Fruit fly (Drosophila melanogaster) whole organism, embryonic: Measurements from ENCODE around the gene CG11700.

ENCODE experiments used
- B-H1 ChIP-seq: fragments of 200-800 bp; sonication (Bioruptor generic); IDR thresholded peaks from 3 replicates; pipeline ENCODE4 v1.3.6; 2022; ENCODE audit warnings: missing biosample characterization, missing genetic modification characterization
- Blimp-1 ChIP-seq: fragments of 200-800 bp; sonication (Bioruptor generic); optimal IDR thresholded peaks from 3 replicates; lab custom pipeline; 2018; ENCODE audit warnings: missing biosample characterization, missing genetic modification characterization, mild to moderate bottlenecking, moderate library complexity, missing genetic modification reagents
- CG10979 ChIP-seq: fragments of 200-800 bp; sonication (Bioruptor generic); optimal IDR thresholded peaks from 2 replicates; lab custom pipeline; 2018; ENCODE audit warnings: missing biosample characterization, mild to moderate bottlenecking, missing genetic modification characterization, moderate library complexity
- CG11695 ChIP-seq: fragments of 200-800 bp; sonication (Bioruptor generic); IDR thresholded peaks from 3 replicates; pipeline ENCODE4 v1.3.6; 2022; ENCODE audit warnings: missing biosample characterization, missing genetic modification characterization
- CG12744 ChIP-seq: fragments of 200-800 bp; sonication (Bioruptor generic); optimal IDR thresholded peaks from 2 replicates; lab custom pipeline; 2016; ENCODE audit warnings: missing biosample characterization, missing genetic modification characterization
- CG14860 ChIP-seq: fragments of 200-800 bp; sonication (Bioruptor generic); IDR thresholded peaks from 3 replicates; pipeline ENCODE4 v1.3.6; 2022; ENCODE audit warnings: missing biosample characterization, missing genetic modification characterization; ENCODE audit not compliant: partially characterized antibody
- CG2120 ChIP-seq: fragments of 200-800 bp; sonication (Bioruptor generic); optimal IDR thresholded peaks from 3 replicates; lab custom pipeline; 2016; ENCODE audit warnings: missing biosample characterization, missing genetic modification characterization
- CG2199 ChIP-seq: fragments of 200-800 bp; sonication (Bioruptor generic); IDR thresholded peaks from 3 replicates; pipeline ENCODE4 v1.3.6; 2022; ENCODE audit warnings: missing biosample characterization, missing genetic modification characterization
- CG2678 ChIP-seq: fragments of 200-800 bp; sonication (Bioruptor generic); optimal IDR thresholded peaks from 3 replicates; lab custom pipeline; 2019; ENCODE audit warnings: missing biosample characterization, mild to moderate bottlenecking, missing genetic modification characterization, moderate library complexity
- CG3163 ChIP-seq: fragments of 200-800 bp; sonication (Bioruptor generic); optimal IDR thresholded peaks from 3 replicates; lab custom pipeline; 2016; ENCODE audit warnings: missing biosample characterization, missing genetic modification characterization
- CG32772 ChIP-seq: fragments of 200-800 bp; sonication (Bioruptor generic); IDR thresholded peaks from 2 replicates; pipeline ENCODE4 v1.3.6; 2022; ENCODE audit warnings: missing biosample characterization, missing genetic modification characterization
- CG34224 ChIP-seq: fragments of 200-800 bp; sonication (Bioruptor generic); IDR thresholded peaks from 3 replicates; pipeline ENCODE4 v1.3.6; 2022; ENCODE audit warnings: missing biosample characterization, missing genetic modification characterization; ENCODE audit not compliant: partially characterized antibody
- CG34422 ChIP-seq: fragments of 200-800 bp; sonication (Bioruptor generic); IDR thresholded peaks from 3 replicates; pipeline ENCODE4 v1.3.6; 2022; ENCODE audit warnings: missing biosample characterization, missing genetic modification characterization
- CG43689 ChIP-seq: fragments of 200-800 bp; sonication (Bioruptor generic); IDR thresholded peaks from 2 replicates; pipeline ENCODE4 v1.3.6; 2022; ENCODE audit warnings: missing biosample characterization, missing genetic modification characterization
- CG4424 ChIP-seq: fragments of 200-800 bp; sonication (Bioruptor generic); optimal IDR thresholded peaks from 3 replicates; lab custom pipeline; 2016; ENCODE audit warnings: missing biosample characterization, missing genetic modification characterization
- CG6791 ChIP-seq: fragments of 200-800 bp; sonication (Bioruptor generic); IDR thresholded peaks from 3 replicates; pipeline ENCODE4 v1.3.6; 2022; ENCODE audit warnings: missing biosample characterization, missing genetic modification characterization; ENCODE audit not compliant: partially characterized antibody
- CG8478 ChIP-seq: fragments of >200 bp; optimal IDR thresholded peaks from 2 replicates; lab custom pipeline; 2018
- CG9609 ChIP-seq: fragments of 200-800 bp; sonication (Bioruptor generic); optimal IDR thresholded peaks from 3 replicates; lab custom pipeline; 2016; ENCODE audit warnings: missing biosample characterization, missing genetic modification characterization
- CkIIα-i1 ChIP-seq: fragments of 200-800 bp; sonication (Bioruptor generic); IDR thresholded peaks from 2 replicates; pipeline ENCODE4 v1.3.6; 2022; ENCODE audit warnings: missing biosample characterization, missing genetic modification characterization
- Dbx ChIP-seq: fragments of 200-800 bp; sonication (Bioruptor generic); IDR thresholded peaks from 3 replicates; pipeline ENCODE4 v1.3.6; 2022; ENCODE audit warnings: missing biosample characterization, missing genetic modification characterization
- Doc2 ChIP-seq: fragments of 200-800 bp; sonication (Bioruptor generic); IDR thresholded peaks from 2 replicates; pipeline ENCODE4 v1.3.6; 2022; ENCODE audit warnings: missing biosample characterization, missing genetic modification characterization
- E2f2 ChIP-seq: fragments of 200-800 bp; sonication (Bioruptor generic); IDR thresholded peaks from 2 replicates; pipeline ENCODE4 v1.3.6; 2022; ENCODE audit warnings: missing biosample characterization, missing genetic modification characterization
- H2.0 ChIP-seq: fragments of 200-800 bp; sonication (Bioruptor generic); IDR thresholded peaks from 2 replicates; pipeline ENCODE4 v1.3.6; 2022; ENCODE audit warnings: missing biosample characterization, missing genetic modification characterization
- HLH3B ChIP-seq: fragments of 200-800 bp; sonication (Bioruptor generic); IDR thresholded peaks from 2 replicates; pipeline ENCODE4 v1.3.6; 2022; ENCODE audit warnings: missing biosample characterization, missing genetic modification characterization
- Hmx ChIP-seq: fragments of 200-800 bp; sonication (Bioruptor generic); optimal IDR thresholded peaks from 2 replicates; lab custom pipeline; 2016; ENCODE audit warnings: missing biosample characterization, missing genetic modification characterization
- Lhr ChIP-seq: fragments of 200-800 bp; sonication (Bioruptor generic); optimal IDR thresholded peaks from 3 replicates; lab custom pipeline; 2017; ENCODE audit warnings: mild to moderate bottlenecking, missing biosample characterization, missing genetic modification reagents, missing genetic modification characterization
- Lpt ChIP-seq: fragments of >200 bp; optimal IDR thresholded peaks from 2 replicates; lab custom pipeline; 2018; ENCODE audit warnings: missing biosample characterization, missing genetic modification characterization
- MESR4 ChIP-seq: fragments of 200-800 bp; sonication (Bioruptor generic); optimal IDR thresholded peaks from 2 replicates; lab custom pipeline; 2018; ENCODE audit warnings: missing biosample characterization, mild to moderate bottlenecking, missing genetic modification characterization, moderate library complexity
- NfI ChIP-seq: fragments of 200-800 bp; sonication (Bioruptor generic); optimal IDR thresholded peaks from 3 replicates; lab custom pipeline; 2018; ENCODE audit warnings: missing biosample characterization, mild to moderate bottlenecking, missing genetic modification characterization, moderate library complexity
- Scr ChIP-seq: fragments of 200-800 bp; sonication (Bioruptor generic); IDR thresholded peaks from 2 replicates; pipeline ENCODE4 v1.3.6; 2022; ENCODE audit warnings: missing biosample characterization, missing genetic modification characterization; ENCODE audit not compliant: partially characterized antibody
- Six4 ChIP-seq: fragments of 200-800 bp; sonication (Bioruptor generic); optimal IDR thresholded peaks from 2 replicates; lab custom pipeline; 2016; ENCODE audit warnings: missing biosample characterization, missing genetic modification characterization
- YL-1 ChIP-seq: fragments of 200-800 bp; sonication (Bioruptor generic); optimal IDR thresholded peaks from 3 replicates; lab custom pipeline; 2017; ENCODE audit warnings: missing biosample characterization, mild to moderate bottlenecking, missing genetic modification characterization
- caup ChIP-seq: fragments of 200-800 bp; sonication (Bioruptor generic); optimal IDR thresholded peaks from 3 replicates; lab custom pipeline; 2017; ENCODE audit warnings: missing biosample characterization, mild to moderate bottlenecking, missing genetic modification characterization, moderate library complexity; ENCODE audit not compliant: severe bottlenecking
- chinmo ChIP-seq: fragments of 200-800 bp; sonication (Bioruptor generic); IDR thresholded peaks from 4 replicates; pipeline ENCODE4 v1.3.6; 2022; ENCODE audit warnings: missing biosample characterization, missing genetic modification characterization; ENCODE audit not compliant: partially characterized antibody
- chm ChIP-seq: fragments of 200-800 bp; sonication (Bioruptor generic); IDR thresholded peaks from 2 replicates; pipeline ENCODE4 v1.3.6; 2022; ENCODE audit warnings: missing biosample characterization, missing genetic modification characterization
- croc ChIP-seq: fragments of 200-800 bp; sonication (Bioruptor generic); conservative IDR thresholded peaks from 3 replicates; pipeline ENCODE4 v1.3.6; 2022; ENCODE audit warnings: missing biosample characterization, missing genetic modification characterization
- dimm ChIP-seq: fragments of 200-800 bp; sonication (Bioruptor generic); IDR thresholded peaks from 2 replicates; pipeline ENCODE4 v1.3.6; 2022; ENCODE audit warnings: missing biosample characterization, missing genetic modification characterization
- disco-r ChIP-seq: fragments of 200-800 bp; sonication (Bioruptor generic); optimal IDR thresholded peaks from 2 replicates; lab custom pipeline; 2016; ENCODE audit warnings: missing biosample characterization, missing genetic modification characterization
- fd3F ChIP-seq: fragments of 200-800 bp; sonication (Bioruptor generic); optimal IDR thresholded peaks from 2 replicates; lab custom pipeline; 2018; ENCODE audit warnings: missing biosample characterization, mild to moderate bottlenecking, missing genetic modification characterization, moderate library complexity
- fu2 ChIP-seq: fragments of 200-800 bp; sonication (Bioruptor generic); optimal IDR thresholded peaks from 2 replicates; lab custom pipeline; 2016; ENCODE audit warnings: missing biosample characterization, missing genetic modification characterization
- inv ChIP-seq: fragments of 200-800 bp; sonication (Bioruptor generic); IDR thresholded peaks from 2 replicates; pipeline ENCODE4 v1.3.6; 2022; ENCODE audit warnings: missing biosample characterization, missing genetic modification characterization; ENCODE audit not compliant: partially characterized antibody
- ken ChIP-seq: fragments of 200-800 bp; sonication (Bioruptor generic); IDR thresholded peaks from 3 replicates; pipeline ENCODE4 v1.3.6; 2022; ENCODE audit warnings: missing biosample characterization, missing genetic modification characterization
- luna ChIP-seq: fragments of 200-800 bp; sonication (Bioruptor generic); optimal IDR thresholded peaks from 2 replicates; lab custom pipeline; 2016; ENCODE audit warnings: missing biosample characterization, missing genetic modification characterization
- maf-S ChIP-seq: fragments of 200-800 bp; sonication (Bioruptor generic); optimal IDR thresholded peaks from 2 replicates; lab custom pipeline; 2016; ENCODE audit warnings: missing biosample characterization, missing genetic modification characterization
- prd ChIP-seq, 3 experiments: fragments of >200 bp in 2 of 3; fragments of 200-800 bp in 1 of 3; sonication (Bioruptor generic) in 1 of 3; optimal IDR thresholded peaks in 2 of 3; IDR thresholded peaks in 1 of 3; 2 replicates in 2 of 3; 3 replicates in 1 of 3; pipeline versions ENCODE4 v1.3.6 to Lab custom; 2017 to 2022; ENCODE audit warnings: missing biosample characterization in 1 of 3, missing genetic modification characterization in 1 of 3
- rib ChIP-seq: fragments of 200-800 bp; sonication (Bioruptor generic); IDR thresholded peaks from 2 replicates; pipeline ENCODE4 v1.3.6; 2022; ENCODE audit warnings: missing biosample characterization, missing genetic modification characterization
- so ChIP-seq: fragments of 200-800 bp; sonication (Bioruptor generic); IDR thresholded peaks from 3 replicates; pipeline ENCODE4 v1.3.6; 2022; ENCODE audit warnings: missing biosample characterization, missing genetic modification characterization
- tio ChIP-seq: fragments of 200-800 bp; sonication (Bioruptor generic); optimal IDR thresholded peaks from 2 replicates; lab custom pipeline; 2017; ENCODE audit warnings: missing biosample characterization, missing genetic modification characterization, inconsistent platforms
- tll ChIP-seq, 2 experiments: fragments of 200-800 bp in 1 of 2; fragments of >200 bp in 1 of 2; sonication (Bioruptor generic) in 1 of 2; optimal IDR thresholded peaks; 2 replicates each; lab custom pipeline; 2017 to 2019; ENCODE audit warnings: missing biosample characterization in 2 of 2, missing genetic modification characterization in 2 of 2, mild to moderate bottlenecking in 1 of 2, moderate library complexity in 1 of 2
- zen2 ChIP-seq: fragments of 200-800 bp; sonication (Bioruptor generic); IDR thresholded peaks from 3 replicates; pipeline ENCODE4 v1.3.6; 2022; ENCODE audit warnings: missing biosample characterization, missing genetic modification characterization; ENCODE audit not compliant: partially characterized antibody

CG11700 gene

dm6 chrX:6267187-6267711 lies 16.1 kb downstream of the CG11700 start, which contains the start of gene schlank (continued):
- TF ChIP-seq inv (GFP tag; lab: Robert Waterston, UW) (no peak), zen2 (GFP tag; lab: Robert Waterston, UW) (no peak), NfI (GFP tag; lab: Kevin White, UChicago) (peak; percentile 50), ken (GFP tag; lab: Robert Waterston, UW) (peak; percentile 66), CG3163 (GFP tag; lab: Kevin White, UChicago) (peak; percentile 3), CG43689 (GFP tag; lab: Robert Waterston, UW) (no peak), B-H1 (GFP tag; lab: Robert Waterston, UW) (peak; percentile 37), CG12744 (GFP tag; lab: Kevin White, UChicago) (no peak), so (GFP tag; lab: Robert Waterston, UW) (0 out of 3 replicates have a peak, but pooled peaks have one; percentile 2), CG6791 (GFP tag; lab: Robert Waterston, UW) (no peak), MESR4 (GFP tag; lab: Kevin White, UChicago) (no peak), Doc2 (GFP tag; lab: Robert Waterston, UW) (no peak), prd (optimal IDR thresholded peaks at IDR 0.05; lab: Kevin White, UChicago) (no peak), prd (GFP tag; IDR thresholded peaks at IDR 0.05; lab: Robert Waterston, UW) (peak; percentile 81), Blimp-1 (no peak), CkIIα-i1 (no peak), CG14860 (no peak), CG10979 (tag; lab: Kevin White, UChicago) (peak; percentile 26), CG34224 (GFP tag; lab: Robert Waterston, UW) (no peak), H2.0 (GFP tag; lab: Robert Waterston, UW) (peak; percentile 63), Lhr (GFP tag; lab: Kevin White, UChicago) (peak; percentile 71), luna (GFP tag; lab: Kevin White, UChicago) (no peak), E2f2 (GFP tag; lab: Robert Waterston, UW) (peak; percentile 39; the same call in 1 of the 2 replicates), CG2120 (GFP tag; lab: Kevin White, UChicago) (peak; percentile 70), Lpt (GFP tag; lab: Kevin White, UChicago) (no peak), rib (no peak), CG9609 (GFP tag; lab: Kevin White, UChicago) (peak; percentile 33), HLH3B (GFP tag; lab: Robert Waterston, UW) (peak; percentile 53; the same call in 1 of the 2 replicates), CG11695 (GFP tag; lab: Robert Waterston, UW) (peak; percentile 51; the same call in 1 of the 3 replicates), CG34422 (GFP tag; lab: Robert Waterston, UW) (no peak), CG32772 (GFP tag; lab: Robert Waterston, UW) (peak; percentile 50; the same call in 1 of the 2 replicates), dimm (GFP tag; lab: Robert Waterston, UW) (no peak), fd3F (GFP tag; lab: Kevin White, UChicago) (peak; percentile 22), tll (GFP tag; optimal IDR thresholded peaks at IDR 0.05; lab: Kevin White, UChicago) (peak; percentile 13 to 60), Six4 (GFP tag; lab: Kevin White, UChicago) (peak; percentile 8), maf-S (GFP tag; lab: Kevin White, UChicago) (peak; percentile 20), CG4424 (GFP tag; lab: Kevin White, UChicago) (peak; percentile 30), fu2 (peak; percentile 59), Scr (no peak), Hmx (no peak), CG2199 (no peak), croc (GFP tag; lab: Robert Waterston, UW) (peak; percentile 28; the same call in 1 of the 3 replicates), tio (GFP tag; lab: Kevin White, UChicago) (no peak), CG2678 (tag; lab: Kevin White, UChicago) (no peak), chm (GFP tag; lab: Robert Waterston, UW) (no peak; the same call in 1 of the 2 replicates), disco-r (no peak), YL-1 (GFP tag; lab: Kevin White, UChicago) (no peak), caup (GFP tag; lab: Kevin White, UChicago) (peak; percentile 20), chinmo (GFP tag; lab: Robert Waterston, UW) (no peak), Dbx (GFP tag; lab: Robert Waterston, UW) (0 out of 3 replicates have a peak, but pooled peaks have one; percentile 36), CG8478 (lab: Kevin White, UChicago) (no peak)
